Worm (Caenorhabditis elegans) whole organism, L2 larva: ENCODE measurements around the gene srbc-19.

Source experiments
- C34F6.9 ChIP-seq: fragments of 150-350 bp; optimal IDR thresholded peaks from 2 replicates; lab custom pipeline; 2014; ENCODE audit warnings: missing biosample characterization, missing genetic modification characterization
- F13H6.1 ChIP-seq: sonication (generic microtip); optimal IDR thresholded peaks from 2 replicates; lab custom pipeline; 2016; ENCODE audit warnings: missing genetic modification characterization, missing compliant biosample characterization
- Y55F3AM.14 ChIP-seq: fragments of 200-800 bp; sonication (Bioruptor generic); optimal IDR thresholded peaks from 2 replicates; lab custom pipeline; 2018; ENCODE audit warnings: mild to moderate bottlenecking, missing genetic modification characterization, missing compliant biosample characterization
- aly-2 ChIP-seq: fragments of 150-350 bp; optimal IDR thresholded peaks from 2 replicates; lab custom pipeline; 2014; ENCODE audit warnings: missing biosample characterization, missing genetic modification characterization
- blmp-1 ChIP-seq: sonication (generic microtip); optimal IDR thresholded peaks from 2 replicates; lab custom pipeline; 2017; ENCODE audit warnings: missing genetic modification characterization, mild to moderate bottlenecking, missing compliant biosample characterization, antibody characterized with exemption, moderate library complexity; ENCODE audit not compliant: insufficient read depth
- crh-2 ChIP-seq: sonication (generic microtip); optimal IDR thresholded peaks from 2 replicates; lab custom pipeline; 2017; ENCODE audit warnings: missing biosample characterization, missing genetic modification characterization
- dmd-4 ChIP-seq: sonication (generic microtip); optimal IDR thresholded peaks from 2 replicates; lab custom pipeline; 2017; ENCODE audit warnings: missing biosample characterization, missing genetic modification characterization
- egl-27 ChIP-seq: sonication (generic microtip); optimal IDR thresholded peaks from 3 replicates; lab custom pipeline; 2017; ENCODE audit warnings: missing biosample characterization, missing genetic modification reagents, missing genetic modification characterization
- elt-1 ChIP-seq: fragments of 150-350 bp; optimal IDR thresholded peaks from 2 replicates; lab custom pipeline; 2014; ENCODE audit warnings: missing biosample characterization, missing genetic modification characterization
- elt-3 ChIP-seq: sonication (generic microtip); optimal IDR thresholded peaks from 2 replicates; lab custom pipeline; 2017; ENCODE audit warnings: missing biosample characterization, missing genetic modification characterization
- fos-1 ChIP-seq: fragments of 150-350 bp; optimal IDR thresholded peaks from 2 replicates; lab custom pipeline; 2014; ENCODE audit warnings: missing biosample characterization, missing genetic modification characterization
- gmeb-1 ChIP-seq: fragments of 150-350 bp; optimal IDR thresholded peaks from 2 replicates; lab custom pipeline; 2014; ENCODE audit warnings: missing biosample characterization, missing genetic modification characterization
- lin-11 ChIP-seq: fragments of 150-350 bp; sonication (generic microtip); optimal IDR thresholded peaks from 2 replicates; lab custom pipeline; 2014; ENCODE audit warnings: missing biosample characterization, missing genetic modification characterization, inconsistent platforms, mixed read lengths
- lin-13 ChIP-seq: fragments of 150-350 bp; optimal IDR thresholded peaks from 2 replicates; lab custom pipeline; 2014; ENCODE audit warnings: missing biosample characterization, missing genetic modification reagents, missing genetic modification characterization
- lin-39 ChIP-seq: fragments of 150-350 bp; optimal IDR thresholded peaks from 2 replicates; lab custom pipeline; 2014; ENCODE audit warnings: missing biosample characterization, missing genetic modification reagents, missing genetic modification characterization
- lsy-2 ChIP-seq, 2 experiments: fragments of 150-350 bp in 1 of 2; sonication (generic microtip) in 1 of 2; optimal IDR thresholded peaks; 2 replicates each; lab custom pipeline; 2014 to 2017; ENCODE audit warnings: missing biosample characterization in 2 of 2, missing genetic modification characterization in 2 of 2
- mbf-1 ChIP-seq: sonication (generic microtip); optimal IDR thresholded peaks from 2 replicates; lab custom pipeline; 2017; ENCODE audit warnings: missing biosample characterization, missing genetic modification characterization
- mdl-1 ChIP-seq, 2 experiments: fragments of 150-350 bp in 1 of 2; sonication (generic microtip) in 1 of 2; optimal IDR thresholded peaks; 2 replicates each; lab custom pipeline; 2017; ENCODE audit warnings: missing biosample characterization in 2 of 2, missing genetic modification characterization in 2 of 2
- nhr-11 ChIP-seq: fragments of 150-350 bp; optimal IDR thresholded peaks from 2 replicates; lab custom pipeline; 2014; ENCODE audit warnings: missing biosample characterization, missing genetic modification characterization
- nhr-129 ChIP-seq: fragments of 150-350 bp; optimal IDR thresholded peaks from 2 replicates; lab custom pipeline; 2014; ENCODE audit warnings: missing biosample characterization, missing genetic modification characterization
- nhr-21 ChIP-seq: fragments of 150-350 bp; optimal IDR thresholded peaks from 2 replicates; lab custom pipeline; 2014; ENCODE audit warnings: missing biosample characterization, missing genetic modification characterization
- nhr-23 ChIP-seq: fragments of 150-350 bp; optimal IDR thresholded peaks from 2 replicates; lab custom pipeline; 2014; ENCODE audit warnings: missing biosample characterization, missing genetic modification reagents, missing genetic modification characterization
- nhr-25 ChIP-seq: fragments of 150-350 bp; sonication (generic microtip); optimal IDR thresholded peaks from 3 replicates; lab custom pipeline; 2014; ENCODE audit warnings: missing biosample characterization, missing genetic modification characterization
- nhr-6 ChIP-seq: fragments of 150-350 bp; optimal IDR thresholded peaks from 2 replicates; lab custom pipeline; 2014; ENCODE audit warnings: missing biosample characterization, missing genetic modification characterization
- peb-1 ChIP-seq: fragments of 150-350 bp; optimal IDR thresholded peaks from 2 replicates; lab custom pipeline; 2014; ENCODE audit warnings: missing biosample characterization, missing genetic modification characterization
- sem-4 ChIP-seq: fragments of 150-350 bp; optimal IDR thresholded peaks from 2 replicates; lab custom pipeline; 2014; ENCODE audit warnings: missing biosample characterization, missing genetic modification reagents, missing genetic modification characterization
- skn-1 ChIP-seq: sonication (generic microtip); optimal IDR thresholded peaks from 2 replicates; lab custom pipeline; 2017; ENCODE audit warnings: missing biosample characterization, missing genetic modification characterization
- sma-3 ChIP-seq: sonication (generic microtip); optimal IDR thresholded peaks from 2 replicates; lab custom pipeline; 2016; ENCODE audit warnings: missing genetic modification reagents, missing genetic modification characterization, missing compliant biosample characterization
- sma-9 ChIP-seq, 2 experiments: fragments of 150-350 bp in 1 of 2; sonication (generic microtip) in 1 of 2; optimal IDR thresholded peaks; 2 replicates each; lab custom pipeline; 2014 to 2016; ENCODE audit warnings: missing genetic modification characterization in 2 of 2, mild to moderate bottlenecking in 1 of 2, missing biosample characterization in 1 of 2, missing compliant biosample characterization in 1 of 2, missing genetic modification reagents in 1 of 2, moderate library complexity in 1 of 2
- unc-39 ChIP-seq: fragments of 150-350 bp; optimal IDR thresholded peaks from 2 replicates; lab custom pipeline; 2014; ENCODE audit warnings: missing biosample characterization, missing genetic modification characterization
- unc-55 ChIP-seq: fragments of 150-350 bp; sonication (generic microtip); optimal IDR thresholded peaks from 3 replicates; lab custom pipeline; 2014; ENCODE audit warnings: missing biosample characterization, missing genetic modification reagents, missing genetic modification characterization

The srbc-19 gene

ce11 chrV:2199594-2199993, 33.0 kb upstream of the srbc-19 start:
- TF ChIP-seq nhr-129 (no peak), Y55F3AM.14 (GFP tag; lab: Kevin White, UChicago) (no peak), lin-39 (no peak)

ce11 chrV:2192117-2192516, 25.5 kb upstream of the srbc-19 start, which contains the start of gene nhr-13:
Gene nhr-13, plus strand, starts transcription at chrV:2192485.
- TF ChIP-seq gmeb-1 (tag; lab: Kevin White, UChicago) (peak; percentile 43), dmd-4 (tag; lab: Kevin White, UChicago) (no peak), crh-2 (tag; lab: Kevin White, UChicago) (peak; percentile 13), sma-9 (GFP tag; optimal IDR thresholded peaks at IDR 0.05; lab: Kevin White, UChicago) (peak; percentile 32), sma-9 (tag; optimal IDR thresholded peaks at IDR 0.05; lab: Kevin White, UChicago) (no peak), fos-1 (tag; lab: Kevin White, UChicago) (peak; percentile 15)

ce11 chrV:2191122-2191521, 24.5 kb upstream of the srbc-19 start, which contains the start of gene srbc-42:
Gene srbc-42, minus strand, starts transcription at chrV:2191222.
- no peak for TF ChIP-seq elt-1 (tag; lab: Kevin White, UChicago)
- no peak for TF ChIP-seq lin-11 (tag; lab: Kevin White, UChicago)
- no peak for TF ChIP-seq unc-55 (GFP tag; lab: Kevin White, UChicago)
- TF ChIP-seq nhr-6 (tag; lab: Kevin White, UChicago), result no peak
- TF ChIP-seq egl-27 (tag; lab: Kevin White, UChicago), result no peak
- no peak for TF ChIP-seq lin-39
- TF ChIP-seq mdl-1 (tag; optimal IDR thresholded peaks at IDR 0.05; lab: Kevin White, UChicago), result no peak
- TF ChIP-seq blmp-1, result no peak

ce11 chrV:2190383-2190782, 23.8 kb upstream of the srbc-19 start:
- no peak for TF ChIP-seq nhr-11 (tag; lab: Kevin White, UChicago)

ce11 chrV:2187864-2188345, 21.3 kb upstream of the srbc-19 start, which contains the start of gene Y5H2B.3:
Gene Y5H2B.3, plus strand, starts transcription at chrV:2188295.
- TF ChIP-seq sem-4 (tag; lab: Kevin White, UChicago) (no peak), nhr-25 (no peak), lin-13 (GFP tag; lab: Kevin White, UChicago) (no peak), C34F6.9 (no peak), mdl-1 (tag; optimal IDR thresholded peaks at IDR 0.05; lab: Kevin White, UChicago) (no peak), elt-1 (tag; lab: Kevin White, UChicago) (no peak), sma-9 (GFP tag; optimal IDR thresholded peaks at IDR 0.05; lab: Kevin White, UChicago) (no peak), sma-9 (tag; optimal IDR thresholded peaks at IDR 0.05; lab: Kevin White, UChicago) (no peak), sma-3 (GFP tag; lab: Kevin White, UChicago) (no peak), nhr-11 (tag; lab: Kevin White, UChicago) (no peak), Y55F3AM.14 (GFP tag; lab: Kevin White, UChicago) (no peak), unc-39 (tag; lab: Kevin White, UChicago) (no peak), aly-2 (tag; lab: Kevin White, UChicago) (no peak), elt-3 (no peak), lsy-2 (tag; optimal IDR thresholded peaks at IDR 0.05; lab: Kevin White, UChicago) (no peak), nhr-21 (tag; lab: Kevin White, UChicago) (no peak), nhr-23 (no peak), F13H6.1 (tag; lab: Kevin White, UChicago) (no peak), peb-1 (no peak), crh-2 (tag; lab: Kevin White, UChicago) (no peak), mbf-1 (tag; lab: Kevin White, UChicago) (no peak)

- TF ChIP-seq skn-1, result no peak
Observed at ce11 chrV:2185486-2185885, 18.9 kb upstream of the srbc-19 start.
